Fruit fly (Drosophila melanogaster): ENCODE results near the gene Alr.

The Alr gene

DNA sequence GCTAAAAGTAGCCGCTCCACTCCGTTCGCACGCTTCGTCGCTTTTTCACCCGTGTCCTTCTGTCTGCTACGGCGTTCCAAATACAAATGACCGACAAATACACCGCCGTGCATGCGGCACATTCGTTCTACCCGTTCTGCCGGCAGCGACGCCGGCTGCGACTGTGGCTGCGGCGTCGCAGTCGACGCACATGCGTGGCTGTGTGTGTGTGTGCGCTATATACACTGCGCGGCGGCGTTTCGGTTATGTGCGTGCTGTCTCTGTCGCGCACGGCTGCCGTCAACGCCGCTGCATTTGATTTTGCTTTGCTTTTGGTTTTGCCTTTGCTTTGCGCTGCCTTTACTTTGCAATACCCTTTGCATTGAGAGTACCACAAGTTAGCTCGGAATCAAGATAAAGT lies 35.3 kb downstream of the Alr start, which contains the start of gene zld:
Gene zld, minus strand, starts transcription at position 92 of the 400 bp plus-strand sequence.
- TF ChIP-seq CG17328 (GFP tag; IDR thresholded peaks at IDR 0.05) (peak; percentile 44; the same call in 1 of the 2 replicates), crp (GFP tag; optimal IDR thresholded peaks at IDR 0.05) (no peak), pnt (GFP tag; optimal IDR thresholded peaks at IDR 0.05) (no peak), pb (GFP tag; optimal IDR thresholded peaks at IDR 0.05) (no peak), CG10959 (GFP tag; IDR thresholded peaks at IDR 0.05) (no peak), tio (GFP tag; optimal IDR thresholded peaks at IDR 0.05) (no peak), bbx (GFP tag; IDR thresholded peaks at IDR 0.05; ENCODE audit: partially characterized antibody) (peak; percentile 28; the same call in 1 of the 2 replicates), br (optimal IDR thresholded peaks at IDR 0.05) (no peak), CG18764 (GFP tag; optimal IDR thresholded peaks at IDR 0.05) (no peak), CG17359 (tag; optimal IDR thresholded peaks at IDR 0.05) (no peak), cato (GFP tag; optimal IDR thresholded peaks at IDR 0.05; ENCODE audit: borderline replicate concordance) (no peak), abd-A (tag; optimal IDR thresholded peaks at IDR 0.05) (no peak), gcm (GFP tag; optimal IDR thresholded peaks at IDR 0.05) (no peak), CG4820 (GFP tag; optimal IDR thresholded peaks at IDR 0.05) (no peak), slp2 (GFP tag; optimal IDR thresholded peaks at IDR 0.05) (no peak), Atf6 (GFP tag; IDR thresholded peaks at IDR 0.05) (no peak), Dp (GFP tag; optimal IDR thresholded peaks at IDR 0.05) (no peak), sim (GFP tag; IDR thresholded peaks at IDR 0.05) (no peak), lilli (GFP tag; optimal IDR thresholded peaks at IDR 0.05) (no peak), CG2120 (GFP tag; optimal IDR thresholded peaks at IDR 0.05) (no peak), CG3407 (GFP tag; optimal IDR thresholded peaks at IDR 0.05) (no peak), trh (GFP tag; optimal IDR thresholded peaks at IDR 0.05) (no peak), CG34422 (GFP tag; IDR thresholded peaks at IDR 0.05) (no peak), CG12659 (GFP tag; optimal IDR thresholded peaks at IDR 0.05) (no peak), CG10654 (GFP tag; optimal IDR thresholded peaks at IDR 0.05) (no peak), CG10366 (GFP tag; IDR thresholded peaks at IDR 0.05) (no peak), CG13296 (GFP tag; optimal IDR thresholded peaks at IDR 0.05) (no peak), CG9609 (GFP tag; optimal IDR thresholded peaks at IDR 0.05) (no peak), nau (GFP tag; optimal IDR thresholded peaks at IDR 0.05) (no peak), dati (GFP tag; IDR thresholded peaks at IDR 0.05) (no peak), chm (GFP tag; IDR thresholded peaks at IDR 0.05) (peak; percentile 60; the same call in 1 of the 2 replicates), Meics (GFP tag; optimal IDR thresholded peaks at IDR 0.05) (no peak), D19B (GFP tag; optimal IDR thresholded peaks at IDR 0.05) (no peak), bigmax (GFP tag; optimal IDR thresholded peaks at IDR 0.05) (no peak), al (GFP tag; IDR thresholded peaks at IDR 0.05) (no peak), CG12104 (GFP tag; optimal IDR thresholded peaks at IDR 0.05) (no peak), CG16815 (GFP tag; optimal IDR thresholded peaks at IDR 0.05) (no peak), CG2712 (tag; optimal IDR thresholded peaks at IDR 0.05) (peak; percentile 33), Elba2 (GFP tag; optimal IDR thresholded peaks at IDR 0.05) (no peak), hb (GFP tag; IDR thresholded peaks at IDR 0.05; ENCODE audit: partially characterized antibody) (no peak), CG14710 (tag; optimal IDR thresholded peaks at IDR 0.05) (no peak), CG17802 (tag; optimal IDR thresholded peaks at IDR 0.05) (no peak), ci (GFP tag; IDR thresholded peaks at IDR 0.05) (peak; percentile 34; the same call in 1 of the 3 replicates), run (tag; optimal IDR thresholded peaks at IDR 0.05) (no peak), Nf-YC (tag; optimal IDR thresholded peaks at IDR 0.05) (peak; percentile 18), Nf-YA (GFP tag; IDR thresholded peaks at IDR 0.05) (no peak), Abd-B (GFP tag; optimal IDR thresholded peaks at IDR 0.05) (no peak), CG34224 (GFP tag; IDR thresholded peaks at IDR 0.05; ENCODE audit: partially characterized antibody) (no peak), CG11247 (GFP tag; IDR thresholded peaks at IDR 0.05) (no peak), ftz-f1 (GFP tag; optimal IDR thresholded peaks at IDR 0.05) (no peak), stwl (tag; optimal IDR thresholded peaks at IDR 0.05) (peak; percentile 2), CG15073 (GFP tag; optimal IDR thresholded peaks at IDR 0.05) (no peak)
